Worm (Caenorhabditis elegans) whole organism, midembryonic: ENCODE results near the gene mdt-26.

ENCODE experiments used
- T22C8.4 ChIP-seq: fragments of 200-800 bp; sonication (Bioruptor generic); IDR thresholded peaks from 2 replicates; pipeline ENCODE4 v1.3.6; 2022; ENCODE audit warnings: missing genetic modification characterization, missing compliant biosample characterization
- cog-1 ChIP-seq: sonication (generic microtip); optimal IDR thresholded peaks from 2 replicates; lab custom pipeline; 2016; ENCODE audit warnings: missing genetic modification characterization, missing compliant biosample characterization
- flt-1 ChIP-seq: fragments of 200-800 bp; sonication (Bioruptor generic); IDR thresholded peaks from 2 replicates; pipeline ENCODE4 v1.3.6; 2022; ENCODE audit warnings: missing genetic modification characterization, missing compliant biosample characterization
- klf-2 ChIP-seq: fragments of 200-800 bp; sonication (Bioruptor generic); conservative IDR thresholded peaks from 2 replicates; pipeline ENCODE4 v1.3.6; 2022; ENCODE audit warnings: missing genetic modification reagents, missing genetic modification characterization, missing compliant biosample characterization
- med-1 ChIP-seq: sonication (generic microtip); optimal IDR thresholded peaks from 2 replicates; lab custom pipeline; 2017; ENCODE audit warnings: missing genetic modification characterization, mild to moderate bottlenecking, missing compliant biosample characterization, antibody characterized with exemption, missing genetic modification reagents; ENCODE audit not compliant: insufficient read depth
- ref-1 ChIP-seq: fragments of 200-800 bp; sonication (Bioruptor generic); conservative IDR thresholded peaks from 2 replicates; pipeline ENCODE4 v1.3.6; 2022; ENCODE audit warnings: missing genetic modification reagents, missing genetic modification characterization, missing compliant biosample characterization
- tab-1 ChIP-seq: fragments of 200-800 bp; sonication (Bioruptor generic); IDR thresholded peaks from 2 replicates; pipeline ENCODE4 v1.3.6; 2022; ENCODE audit warnings: missing genetic modification characterization, missing compliant biosample characterization
- ztf-23 ChIP-seq: fragments of 200-800 bp; sonication (Bioruptor generic); IDR thresholded peaks from 2 replicates; pipeline ENCODE4 v1.3.6; 2022; ENCODE audit warnings: missing genetic modification reagents, missing genetic modification characterization, missing compliant biosample characterization
- ztf-29 ChIP-seq: fragments of 200-800 bp; sonication (Bioruptor generic); IDR thresholded peaks from 2 replicates; pipeline ENCODE4 v1.3.6; 2022; ENCODE audit warnings: missing genetic modification reagents, missing genetic modification characterization, missing compliant biosample characterization

mdt-26 gene

ce11 chrII:5640362-5641079 is 20.5 kb upstream of the mdt-26 start:
- TF ChIP-seq med-1 (GFP tag; lab: Kevin White, UChicago) = no peak
- TF ChIP-seq ref-1 (GFP tag; lab: Robert Waterston, UW) = no peak
- no peak for TF ChIP-seq flt-1 (GFP tag; lab: Robert Waterston, UW)
- TF ChIP-seq tab-1 (GFP tag; lab: Robert Waterston, UW) = no peak
- no peak for TF ChIP-seq klf-2 (GFP tag; lab: Robert Waterston, UW)
- TF ChIP-seq ztf-23 (GFP tag; lab: Robert Waterston, UW) = no peak
- TF ChIP-seq T22C8.4 = no peak

- TF ChIP-seq flt-1 (GFP tag; lab: Robert Waterston, UW) (no peak), tab-1 (GFP tag; lab: Robert Waterston, UW) (no peak), T22C8.4 (no peak), cog-1 (tag; lab: Kevin White, UChicago) (no peak), med-1 (GFP tag; lab: Kevin White, UChicago) (no peak), klf-2 (GFP tag; lab: Robert Waterston, UW) (no peak), ref-1 (GFP tag; lab: Robert Waterston, UW) (no peak), ztf-23 (GFP tag; lab: Robert Waterston, UW) (no peak), ztf-29 (GFP tag; lab: Robert Waterston, UW) (no peak)
Observed at ce11 chrII:5642110-5642509, 18.9 kb upstream of the mdt-26 start.

ce11 chrII:5646942-5647341 is 14.0 kb upstream of the mdt-26 start, which contains the start of gene F59E12.9:
F59E12.9 (minus strand) TSS chrII:5647042.
- no peak for TF ChIP-seq tab-1 (GFP tag; lab: Robert Waterston, UW)
- TF ChIP-seq med-1 (GFP tag; lab: Kevin White, UChicago) = no peak
- TF ChIP-seq flt-1 (GFP tag; lab: Robert Waterston, UW) = no peak

ce11 chrII:5648272-5648671 is 12.7 kb upstream of the mdt-26 start, which contains the start of gene ddl-1:
ddl-1 (minus strand) TSS chrII:5648372.
- TF ChIP-seq ztf-23 (GFP tag; lab: Robert Waterston, UW) (no peak), flt-1 (GFP tag; lab: Robert Waterston, UW) (no peak), med-1 (GFP tag; lab: Kevin White, UChicago) (no peak), ref-1 (GFP tag; lab: Robert Waterston, UW) (no peak), T22C8.4 (no peak), ztf-29 (GFP tag; lab: Robert Waterston, UW) (no peak), tab-1 (GFP tag; lab: Robert Waterston, UW) (no peak), cog-1 (tag; lab: Kevin White, UChicago) (no peak), klf-2 (GFP tag; lab: Robert Waterston, UW) (no peak)

- TF ChIP-seq tab-1 (GFP tag; lab: Robert Waterston, UW) (no peak), T22C8.4 (no peak), ztf-23 (GFP tag; lab: Robert Waterston, UW) (no peak), ref-1 (GFP tag; lab: Robert Waterston, UW) (no peak), med-1 (GFP tag; lab: Kevin White, UChicago) (no peak), flt-1 (GFP tag; lab: Robert Waterston, UW) (no peak), cog-1 (tag; lab: Kevin White, UChicago) (no peak), ztf-29 (GFP tag; lab: Robert Waterston, UW) (no peak), klf-2 (GFP tag; lab: Robert Waterston, UW) (no peak)
Observed at ce11 chrII:5649236-5650004, 11.6 kb upstream of the mdt-26 start, which contains the start of the genes sam-4, F59E12.17 and zyg-1. sam-4 (minus strand) TSS chrII:5649286. F59E12.17 (minus strand) TSS chrII:5649470. zyg-1 (plus strand) TSS chrII:5649748.

ce11 chrII:5651426-5651825 is 9.6 kb upstream of the mdt-26 start:
- no peak for TF ChIP-seq tab-1 (GFP tag; lab: Robert Waterston, UW)
- TF ChIP-seq klf-2 (GFP tag; lab: Robert Waterston, UW) = no peak
- no peak for TF ChIP-seq cog-1 (tag; lab: Kevin White, UChicago)
- no peak for TF ChIP-seq flt-1 (GFP tag; lab: Robert Waterston, UW)
- TF ChIP-seq T22C8.4 = no peak
- no peak for TF ChIP-seq ztf-29 (GFP tag; lab: Robert Waterston, UW)
- no peak for TF ChIP-seq ztf-23 (GFP tag; lab: Robert Waterston, UW)
- no peak for TF ChIP-seq med-1 (GFP tag; lab: Kevin White, UChicago)
- TF ChIP-seq ref-1 (GFP tag; lab: Robert Waterston, UW) = no peak

- TF ChIP-seq klf-2 (GFP tag; lab: Robert Waterston, UW) = no peak
- no peak for TF ChIP-seq med-1 (GFP tag; lab: Kevin White, UChicago)
- no peak for TF ChIP-seq T22C8.4
- TF ChIP-seq flt-1 (GFP tag; lab: Robert Waterston, UW) = no peak
- TF ChIP-seq ref-1 (GFP tag; lab: Robert Waterston, UW) = no peak
- TF ChIP-seq ztf-23 (GFP tag; lab: Robert Waterston, UW) = no peak
- TF ChIP-seq tab-1 (GFP tag; lab: Robert Waterston, UW) = no peak
- no peak for TF ChIP-seq ztf-29 (GFP tag; lab: Robert Waterston, UW)
- no peak for TF ChIP-seq cog-1 (tag; lab: Kevin White, UChicago)
Observed at ce11 chrII:5652334-5652733, 8.6 kb upstream of the mdt-26 start, which contains the start of gene bli-2. bli-2 (minus strand) TSS chrII:5652434.

ce11 chrII:5654215-5654614 is 6.8 kb upstream of the mdt-26 start, which contains the start of gene F59E12.1:
F59E12.1 (plus strand) TSS chrII:5654515.
- TF ChIP-seq tab-1 (GFP tag; lab: Robert Waterston, UW) (no peak), ztf-29 (GFP tag; lab: Robert Waterston, UW) (no peak), klf-2 (GFP tag; lab: Robert Waterston, UW) (no peak), T22C8.4 (no peak), med-1 (GFP tag; lab: Kevin White, UChicago) (no peak), ztf-23 (GFP tag; lab: Robert Waterston, UW) (no peak), cog-1 (tag; lab: Kevin White, UChicago) (no peak), flt-1 (GFP tag; lab: Robert Waterston, UW) (no peak), ref-1 (GFP tag; lab: Robert Waterston, UW) (no peak)
